In the genomic region with DNA sequence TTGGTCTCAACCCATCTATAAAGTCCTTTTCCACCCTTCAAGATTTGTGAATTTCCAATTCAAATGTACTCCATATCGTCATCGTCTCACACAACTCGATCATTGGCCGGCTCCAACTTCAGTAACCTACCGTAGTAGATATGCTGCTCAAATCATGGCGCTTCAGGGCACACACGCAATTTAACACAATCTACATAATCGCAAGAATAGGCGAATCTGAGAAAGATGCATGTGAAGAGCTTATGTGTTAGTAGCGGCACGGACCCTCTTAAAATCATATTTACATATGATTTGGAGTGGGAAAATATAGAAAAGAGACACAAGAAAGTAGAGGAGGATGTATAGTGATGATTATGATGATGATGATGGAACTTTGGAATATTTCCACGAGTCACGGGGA, we compare ENCODE assay signal across 5 worm cellular contexts.
A peak's percentile ranks its signal among the peaks of the same experiment; 100 is the strongest.
TF ChIP-seq lines count a peak whose summit lies in the region.

No protein-coding gene starts in this region.

TF ChIP-seq in whole organism, L1 larva, 84 proteins besides CTCF, POLR2A, EP300 and RAD21:
- no peak for TF ChIP-seq egl-13 (tag; optimal IDR thresholded peaks at IDR 0.05; lab: Kevin White, UChicago)
- peak; percentile 69 for TF ChIP-seq fkh-10 (GFP tag; optimal IDR thresholded peaks at IDR 0.05; lab: Kevin White, UChicago)
- TF ChIP-seq nhr-85 (tag; lab: Kevin White, UChicago), result no peak
- TF ChIP-seq lin-14 (GFP tag; optimal IDR thresholded peaks at IDR 0.05; lab: Kevin White, UChicago), result peak; percentile 44
- TF ChIP-seq mef-2 (tag; optimal IDR thresholded peaks at IDR 0.05; lab: Kevin White, UChicago), result no peak
- TF ChIP-seq fos-1 (tag; optimal IDR thresholded peaks at IDR 0.05; lab: Kevin White, UChicago), result no peak
- TF ChIP-seq ceh-8 (GFP tag; optimal IDR thresholded peaks at IDR 0.05; lab: Kevin White, UChicago), result no peak
- no peak for TF ChIP-seq isw-1 (GFP tag; IDR thresholded peaks at IDR 0.05; lab: Robert Waterston, UW)
- TF ChIP-seq ceh-88 (GFP tag; IDR thresholded peaks at IDR 0.05; lab: Robert Waterston, UW), result no peak
- no peak for TF ChIP-seq nhr-71 (tag; optimal IDR thresholded peaks at IDR 0.05; lab: Kevin White, UChicago)
- no peak for TF ChIP-seq lir-3 (tag; optimal IDR thresholded peaks at IDR 0.05; lab: Kevin White, UChicago; ENCODE audit: poor library complexity)
- TF ChIP-seq ceh-82 (tag; optimal IDR thresholded peaks at IDR 0.05; lab: Kevin White, UChicago), result no peak
- no peak for TF ChIP-seq alr-1 (tag; optimal IDR thresholded peaks at IDR 0.05; lab: Kevin White, UChicago; ENCODE audit: borderline replicate concordance)
- no peak for TF ChIP-seq dsc-1 (tag; optimal IDR thresholded peaks at IDR 0.05; lab: Kevin White, UChicago)
- no peak for TF ChIP-seq tlp-1 (tag; optimal IDR thresholded peaks at IDR 0.05; lab: Kevin White, UChicago)
- no peak for TF ChIP-seq lin-39 (tag; optimal IDR thresholded peaks at IDR 0.05; lab: Kevin White, UChicago)

TF ChIP-seq in whole organism, L4 larva, 104 proteins besides CTCF, POLR2A, EP300 and RAD21:
- TF ChIP-seq lin-15B (tag; optimal IDR thresholded peaks at IDR 0.05; lab: Kevin White, UChicago), result no peak
- TF ChIP-seq Y5F2A.4 (GFP tag; optimal IDR thresholded peaks at IDR 0.05; lab: Kevin White, UChicago), result no peak
- no peak for TF ChIP-seq unc-62 (GFP tag; optimal IDR thresholded peaks at IDR 0.05 in 1 of 2; lab: Kevin White, UChicago)
- no peak for TF ChIP-seq unc-62 (tag; optimal IDR thresholded peaks at IDR 0.05; lab: Kevin White, UChicago)
- TF ChIP-seq ceh-32 (tag; optimal IDR thresholded peaks at IDR 0.05; lab: Kevin White, UChicago; ENCODE audit: poor library complexity), result peak; percentile 85
- no peak for TF ChIP-seq ces-1 (GFP tag; optimal IDR thresholded peaks at IDR 0.05; lab: Kevin White, UChicago)

TF ChIP-seq in whole organism, late embryonic, 69 proteins besides CTCF, POLR2A, EP300 and RAD21:
- TF ChIP-seq unc-42 (tag; optimal IDR thresholded peaks at IDR 0.05; lab: Kevin White, UChicago) (peak; percentile 52), mec-3 (tag; optimal IDR thresholded peaks at IDR 0.05; lab: Kevin White, UChicago; ENCODE audit: borderline replicate concordance) (no peak), unc-86 (tag; optimal IDR thresholded peaks at IDR 0.05; lab: Kevin White, UChicago) (no peak), ceh-19 (GFP tag; optimal IDR thresholded peaks at IDR 0.05; lab: Kevin White, UChicago) (no peak), ttx-3 (tag; optimal IDR thresholded peaks at IDR 0.05; lab: Kevin White, UChicago) (no peak), sox-2 (GFP tag; IDR thresholded peaks at IDR 0.05; lab: Robert Waterston, UW) (no peak)

TF ChIP-seq in whole organism, mixed stage, embryonic, 35 proteins besides CTCF, POLR2A, EP300 and RAD21:
- TF ChIP-seq ces-1 (GFP tag; optimal IDR thresholded peaks at IDR 0.05; lab: Kevin White, UChicago) (peak; percentile 50), ceh-39 (tag; optimal IDR thresholded peaks at IDR 0.05; lab: Kevin White, UChicago) (no peak)

TF ChIP-seq in whole organism, young adult, 124 proteins besides CTCF, POLR2A, EP300 and RAD21:
- TF ChIP-seq nhr-90 (tag; optimal IDR thresholded peaks at IDR 0.05; lab: Kevin White, UChicago), result no peak
- TF ChIP-seq dpl-1 (GFP tag; optimal IDR thresholded peaks at IDR 0.05; lab: Kevin White, UChicago), result no peak
- TF ChIP-seq ceh-27 (GFP tag; optimal IDR thresholded peaks at IDR 0.05; lab: Kevin White, UChicago), result peak; percentile 12
- no peak for TF ChIP-seq efl-1 (GFP tag; optimal IDR thresholded peaks at IDR 0.05; lab: Kevin White, UChicago)
